Fruit fly (Drosophila melanogaster) whole organism, wandering third instar larva: ENCODE measurements around the gene Acsf3.

ENCODE experiments used
- Abd-B ChIP-seq: fragments of >200 bp; optimal IDR thresholded peaks from 2 replicates; lab custom pipeline; 2017; ENCODE audit warnings: missing biosample characterization, missing genetic modification characterization
- CG32264 ChIP-seq: fragments of 200-800 bp; sonication (Bioruptor generic); optimal IDR thresholded peaks from 2 replicates; lab custom pipeline; 2016; ENCODE audit warnings: missing biosample characterization, missing genetic modification characterization
- CG9705 ChIP-seq: fragments of 200-800 bp; sonication (Bioruptor generic); optimal IDR thresholded peaks from 2 replicates; lab custom pipeline; 2018; ENCODE audit warnings: missing biosample characterization, mild to moderate bottlenecking, missing genetic modification characterization
- CrebA ChIP-seq: fragments of 200-800 bp; sonication (Bioruptor generic); optimal IDR thresholded peaks from 2 replicates; lab custom pipeline; 2016; ENCODE audit warnings: missing biosample characterization, mild to moderate bottlenecking, missing genetic modification characterization, borderline replicate concordance
- Dfd ChIP-seq: fragments of >200 bp; optimal IDR thresholded peaks from 2 replicates; lab custom pipeline; 2017; ENCODE audit warnings: missing biosample characterization, missing genetic modification characterization
- Dif ChIP-seq: fragments of 200-275, 200-300 bp; sonication (Bioruptor generic); optimal IDR thresholded peaks from 2 replicates; lab custom pipeline; 2018; ENCODE audit warnings: missing biosample characterization, missing genetic modification characterization; ENCODE audit not compliant: partially characterized antibody
- GATAd ChIP-seq: sonication (Bioruptor generic); optimal IDR thresholded peaks from 2 replicates; lab custom pipeline; 2016; ENCODE audit warnings: missing biosample characterization, missing genetic modification characterization
- HLH106 ChIP-seq: fragments of 200-800 bp; optimal IDR thresholded peaks from 3 replicates; lab custom pipeline; 2019; ENCODE audit warnings: missing biosample characterization, mild to moderate bottlenecking, missing genetic modification characterization, moderate library complexity
- Hnf4 ChIP-seq: fragments of 200-800 bp; sonication (Bioruptor generic); optimal IDR thresholded peaks from 2 replicates; lab custom pipeline; 2016; ENCODE audit warnings: missing biosample characterization, mild to moderate bottlenecking, missing genetic modification characterization
- Hr78 ChIP-seq: fragments of >200 bp; optimal IDR thresholded peaks from 2 replicates; lab custom pipeline; 2017; ENCODE audit warnings: missing biosample characterization, missing genetic modification characterization
- Hr83 ChIP-seq: fragments of 200-300 bp; sonication (Bioruptor generic); optimal IDR thresholded peaks from 2 replicates; lab custom pipeline; 2016; ENCODE audit warnings: missing biosample characterization, mild to moderate bottlenecking, missing genetic modification characterization, moderate library complexity; ENCODE audit not compliant: poor library complexity, severe bottlenecking
- Jra ChIP-seq: sonication (Bioruptor generic); optimal IDR thresholded peaks from 2 replicates; lab custom pipeline; 2016; ENCODE audit warnings: missing biosample characterization, missing genetic modification characterization
- Mio ChIP-seq: sonication (Bioruptor generic); optimal IDR thresholded peaks from 2 replicates; lab custom pipeline; 2016; ENCODE audit warnings: missing biosample characterization, missing genetic modification characterization
- Myc ChIP-seq: fragments of >200 bp; optimal IDR thresholded peaks from 2 replicates; lab custom pipeline; 2017
- N ChIP-seq: fragments of >200 bp; optimal IDR thresholded peaks from 2 replicates; lab custom pipeline; 2018; ENCODE audit warnings: missing biosample characterization, missing external identifiers, missing genetic modification characterization
- OdsH ChIP-seq: fragments of 200-800 bp; sonication (Bioruptor generic); optimal IDR thresholded peaks from 2 replicates; lab custom pipeline; 2016; ENCODE audit warnings: missing biosample characterization, mild to moderate bottlenecking, missing genetic modification characterization
- Rel ChIP-seq, 2 experiments: fragments of 200-800 bp; sonication (Bioruptor generic) in 1 of 2; optimal IDR thresholded peaks; 2 replicates in 1 of 2; 3 replicates in 1 of 2; lab custom pipeline; 2016 to 2019; ENCODE audit warnings: mild to moderate bottlenecking in 2 of 2, missing biosample characterization in 2 of 2, missing genetic modification characterization in 2 of 2, moderate library complexity in 1 of 2
- Sp1 ChIP-seq: fragments of 200-800 bp; sonication (Bioruptor generic); optimal IDR thresholded peaks from 3 replicates; lab custom pipeline; 2019; ENCODE audit warnings: missing biosample characterization, mild to moderate bottlenecking, missing genetic modification characterization, moderate library complexity
- Vsx2 ChIP-seq: fragments of 200-300, 225-300 bp; sonication (Bioruptor generic); optimal IDR thresholded peaks from 2 replicates; lab custom pipeline; 2018; ENCODE audit warnings: missing biosample characterization, missing genetic modification characterization; ENCODE audit not compliant: partially characterized antibody
- br ChIP-seq: fragments of 200-800 bp; sonication (Bioruptor generic); optimal IDR thresholded peaks from 2 replicates; lab custom pipeline; 2016; ENCODE audit warnings: missing biosample characterization, missing genetic modification characterization
- brk ChIP-seq: fragments of 200-800 bp; sonication (Bioruptor generic); optimal IDR thresholded peaks from 2 replicates; lab custom pipeline; 2016; ENCODE audit warnings: missing biosample characterization, mild to moderate bottlenecking, missing genetic modification characterization
- dl ChIP-seq, 2 experiments: fragments of 175-275, 200-275 bp in 1 of 2; fragments of 200-275 bp in 1 of 2; sonication (Bioruptor generic); optimal IDR thresholded peaks; lab custom pipeline; 2018; ENCODE audit warnings: mild to moderate bottlenecking in 2 of 2, missing biosample characterization in 2 of 2, missing genetic modification characterization in 2 of 2, moderate library complexity in 2 of 2; ENCODE audit not compliant: partially characterized antibody in 2 of 2, insufficient read depth in 1 of 2
- dmrt93B ChIP-seq: fragments of 200-800 bp; sonication (Bioruptor generic); optimal IDR thresholded peaks from 2 replicates; lab custom pipeline; 2018; ENCODE audit warnings: missing biosample characterization, mild to moderate bottlenecking, missing genetic modification characterization
- dsf ChIP-seq: sonication (Bioruptor generic); optimal IDR thresholded peaks from 2 replicates; lab custom pipeline; 2016; ENCODE audit warnings: missing biosample characterization, missing genetic modification characterization, borderline replicate concordance
- ey ChIP-seq: fragments of 200-800 bp; sonication (Bioruptor generic); optimal IDR thresholded peaks from 2 replicates; lab custom pipeline; 2016; ENCODE audit warnings: missing biosample characterization, missing genetic modification characterization
- foxo ChIP-seq, 2 experiments: fragments of 200-800 bp; sonication (Bioruptor generic); optimal IDR thresholded peaks; 2 replicates in 1 of 2; 3 replicates in 1 of 2; lab custom pipeline; 2016 to 2017; ENCODE audit warnings: missing biosample characterization in 2 of 2, missing genetic modification characterization in 2 of 2
- fru ChIP-seq: fragments of 200-800 bp; sonication (Bioruptor generic); optimal IDR thresholded peaks from 3 replicates; lab custom pipeline; 2016; ENCODE audit warnings: missing biosample characterization, mild to moderate bottlenecking, missing genetic modification characterization
- h ChIP-seq: fragments of 200-800 bp; sonication (Bioruptor generic); optimal IDR thresholded peaks from 3 replicates; lab custom pipeline; 2016; ENCODE audit warnings: missing biosample characterization, mild to moderate bottlenecking, missing genetic modification characterization
- jim ChIP-seq: fragments of 175-275, 200-325 bp; sonication (Bioruptor generic); optimal IDR thresholded peaks from 2 replicates; lab custom pipeline; 2016; ENCODE audit warnings: missing biosample characterization, mild to moderate bottlenecking, missing genetic modification characterization
- lola ChIP-seq: fragments of >200 bp; optimal IDR thresholded peaks from 2 replicates; lab custom pipeline; 2017; ENCODE audit warnings: missing biosample characterization, missing genetic modification characterization
- pan ChIP-seq: fragments of >200 bp; optimal IDR thresholded peaks from 2 replicates; lab custom pipeline; 2017
- psq ChIP-seq: fragments of 200-800 bp; sonication (Bioruptor generic); optimal IDR thresholded peaks from 3 replicates; lab custom pipeline; 2017; ENCODE audit warnings: missing biosample characterization, mild to moderate bottlenecking, missing genetic modification characterization, moderate library complexity
- rgr ChIP-seq: fragments of 200-800 bp; sonication (Bioruptor generic); optimal IDR thresholded peaks from 3 replicates; lab custom pipeline; 2016; ENCODE audit warnings: missing biosample characterization, mild to moderate bottlenecking, missing genetic modification characterization
- sage ChIP-seq: fragments of 200-800 bp; sonication (Bioruptor generic); optimal IDR thresholded peaks from 2 replicates; lab custom pipeline; 2016; ENCODE audit warnings: missing biosample characterization, mild to moderate bottlenecking, missing genetic modification characterization
- sv ChIP-seq: fragments of 200-800 bp; sonication (Bioruptor generic); optimal IDR thresholded peaks from 3 replicates; lab custom pipeline; 2016; ENCODE audit warnings: missing biosample characterization, missing genetic modification characterization
- tai ChIP-seq: sonication (Bioruptor generic); optimal IDR thresholded peaks from 2 replicates; lab custom pipeline; 2016; ENCODE audit warnings: missing biosample characterization, missing genetic modification characterization
- usp ChIP-seq: fragments of >200 bp; optimal IDR thresholded peaks from 2 replicates; lab custom pipeline; 2017; ENCODE audit warnings: missing biosample characterization, missing genetic modification characterization
- woc ChIP-seq: sonication (Bioruptor generic); optimal IDR thresholded peaks from 2 replicates; lab custom pipeline; 2016; ENCODE audit warnings: missing biosample characterization, mild to moderate bottlenecking, missing genetic modification characterization

Gene Acsf3

DNA sequence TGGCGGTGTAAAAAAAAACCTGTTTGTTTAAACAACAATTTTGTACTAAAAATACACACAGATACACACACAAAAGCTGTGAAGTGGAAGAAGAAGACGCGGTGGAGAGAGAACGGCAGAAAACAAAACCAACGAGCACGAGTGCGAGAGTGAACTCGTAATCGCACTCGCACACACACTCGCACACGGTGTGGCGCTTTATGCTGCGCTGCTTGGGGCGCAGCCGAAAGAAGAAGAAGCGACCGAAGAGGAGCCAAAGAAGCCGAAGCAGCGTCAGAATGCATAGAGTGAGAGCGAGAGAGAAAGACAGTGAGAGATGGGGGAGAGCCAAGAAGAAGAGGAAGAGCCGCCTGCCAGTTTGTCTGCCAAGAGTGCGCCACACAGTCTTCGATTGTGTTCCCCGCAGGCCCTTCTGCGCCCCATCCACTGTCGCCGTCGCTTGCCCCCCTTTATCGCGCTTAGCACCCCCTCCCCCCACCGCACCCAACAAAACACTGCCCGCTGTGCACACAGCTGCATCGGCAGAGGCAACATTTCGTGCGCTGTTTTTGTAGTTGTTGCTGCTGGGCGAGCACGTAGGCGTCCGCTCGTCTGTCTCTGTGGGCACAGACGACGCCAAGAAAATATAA, 28.0 kb upstream of the Acsf3 start (continued):
- TF ChIP-seq dsf, result no peak
- TF ChIP-seq rgr (GFP tag; lab: Kevin White, UChicago), result no peak
- no peak for TF ChIP-seq brk
- peak; percentile 28 for TF ChIP-seq CrebA (GFP tag; lab: Kevin White, UChicago)
- peak; percentile 88 for TF ChIP-seq psq
- TF ChIP-seq, all 38 proteins: peak for 9

DNA sequence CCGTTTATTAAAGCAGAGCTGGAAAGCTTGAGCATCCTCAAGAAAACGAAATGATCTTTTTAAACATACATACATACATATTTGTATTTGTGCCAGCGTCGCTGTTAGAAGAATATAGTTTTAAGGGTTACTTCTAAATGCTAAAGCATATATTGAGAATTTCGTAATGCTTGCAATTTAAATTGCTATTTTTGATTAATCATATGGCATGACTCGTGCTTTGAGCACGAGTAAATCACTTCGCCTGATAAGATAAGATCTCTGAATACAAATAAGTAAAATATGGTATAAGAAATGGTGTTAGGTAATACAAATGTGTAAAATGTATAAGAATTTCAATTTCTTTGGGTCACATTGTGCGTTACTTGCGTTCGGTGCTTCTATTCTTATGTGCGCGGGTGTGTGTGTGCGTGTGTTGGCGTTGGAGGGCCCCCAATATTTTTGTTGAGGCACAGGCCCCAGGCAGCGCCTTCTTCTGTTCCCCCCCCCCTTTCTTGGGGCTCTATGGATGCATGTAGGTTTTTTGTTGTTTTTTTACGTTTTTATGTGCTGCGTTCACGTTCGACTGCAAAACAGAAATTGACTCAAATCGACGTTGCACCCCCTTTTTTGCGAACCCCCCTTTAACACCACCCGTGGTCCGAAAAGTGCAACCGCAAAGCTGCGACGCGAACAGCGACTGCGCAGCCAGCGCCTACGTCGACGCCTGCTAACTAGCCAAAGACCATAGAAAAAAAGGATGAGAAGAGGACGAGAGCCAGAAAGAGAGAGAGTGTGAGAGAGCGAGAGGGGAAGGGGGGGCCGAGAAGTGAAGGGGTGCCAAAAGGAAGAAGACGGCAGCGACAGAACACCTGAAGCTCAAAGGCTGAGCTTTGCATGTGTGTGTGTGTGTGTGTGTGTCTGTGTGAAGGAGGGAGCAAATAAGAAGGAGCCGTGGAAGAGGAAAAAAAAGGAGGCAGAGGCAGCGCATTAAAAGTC, 27.2 kb upstream of the Acsf3 start:
- TF ChIP-seq HLH106 (tag; lab: Kevin White, UChicago), result peak; percentile 66
- TF ChIP-seq ey (GFP tag; lab: Kevin White, UChicago), result peak; percentile 75
- TF ChIP-seq OdsH, result peak; percentile 59
- no peak for TF ChIP-seq Jra (GFP tag; lab: Kevin White, UChicago)
- peak in 1 of 2 experiments; percentile 71 for TF ChIP-seq foxo (GFP tag; optimal IDR thresholded peaks at IDR 0.05; lab: Kevin White, UChicago)
- TF ChIP-seq Abd-B (GFP tag; lab: Kevin White, UChicago), result no peak
- no peak for TF ChIP-seq N
- TF ChIP-seq rgr (GFP tag; lab: Kevin White, UChicago), result peak; percentile 57
- TF ChIP-seq Mio, result no peak
- TF ChIP-seq h (GFP tag; lab: Kevin White, UChicago), result peak; percentile 73
- peak; percentile 46 for TF ChIP-seq sage (GFP tag; lab: Kevin White, UChicago)
- TF ChIP-seq Rel (GFP tag; optimal IDR thresholded peaks at IDR 0.05; lab: Kevin White, UChicago), result no peak
- no peak for TF ChIP-seq Rel (tag; optimal IDR thresholded peaks at IDR 0.05; lab: Kevin White, UChicago)
- TF ChIP-seq Vsx2 (GFP tag; lab: Kevin White, UChicago), result peak; percentile 67
- TF ChIP-seq dl (GFP tag; optimal IDR thresholded peaks at IDR 0.05; lab: Kevin White, UChicago; ENCODE audit: insufficient read depth in 1 of 2, partially characterized antibody in 2 of 2), result no peak
- peak; percentile 42 for TF ChIP-seq sv (GFP tag; lab: Kevin White, UChicago)
- no peak for TF ChIP-seq jim (GFP tag; lab: Kevin White, UChicago)
- no peak for TF ChIP-seq dsf
- TF ChIP-seq brk, result no peak
- TF ChIP-seq CG32264, result no peak
- no peak for TF ChIP-seq Myc
- TF ChIP-seq fru (GFP tag; lab: Kevin White, UChicago), result peak; percentile 42
- TF ChIP-seq CG9705 (GFP tag; lab: Kevin White, UChicago), result peak; percentile 64
- peak; percentile 59 for TF ChIP-seq br (GFP tag; lab: Kevin White, UChicago)
- TF ChIP-seq Hr78 (GFP tag; lab: Kevin White, UChicago), result no peak
- peak; percentile 39 for TF ChIP-seq Hnf4 (GFP tag; lab: Kevin White, UChicago)
- peak; percentile 95 for TF ChIP-seq psq
- TF ChIP-seq CrebA (GFP tag; lab: Kevin White, UChicago), result no peak
- TF ChIP-seq tai (GFP tag; lab: Kevin White, UChicago), result peak; percentile 29
- no peak for TF ChIP-seq pan (lab: Kevin White, UChicago)
- peak; percentile 37 for TF ChIP-seq Dfd (GFP tag; lab: Kevin White, UChicago)
- no peak for TF ChIP-seq lola (GFP tag; lab: Kevin White, UChicago)
- peak; percentile 72 for TF ChIP-seq woc (GFP tag; lab: Kevin White, UChicago)
- peak; percentile 22 for TF ChIP-seq Hr83 (GFP tag; lab: Kevin White, UChicago)
- peak; percentile 81 for TF ChIP-seq dmrt93B (GFP tag; lab: Kevin White, UChicago)
- TF ChIP-seq Dif (GFP tag; lab: Kevin White, UChicago), result peak; percentile 46
- peak; percentile 4 for TF ChIP-seq GATAd (GFP tag; lab: Kevin White, UChicago)
- peak; percentile 83 for TF ChIP-seq Sp1 (GFP tag; lab: Kevin White, UChicago)
- TF ChIP-seq usp, result no peak
